Worm (Caenorhabditis elegans) whole organism, mixed stage, embryonic: Measurements from ENCODE around the gene Y14H12A.1.

Experiments
- blmp-1 ChIP-seq: fragments of 150-350 bp; optimal IDR thresholded peaks from 2 replicates; lab custom pipeline; 2014; ENCODE audit warnings: missing biosample characterization, missing genetic modification characterization
- ceh-39 ChIP-seq: fragments of 150-350 bp; optimal IDR thresholded peaks from 2 replicates; lab custom pipeline; 2014; ENCODE audit warnings: missing biosample characterization, missing genetic modification characterization
- cnd-1 ChIP-seq: fragments of 200-800 bp; sonication (Bioruptor generic); optimal IDR thresholded peaks from 2 replicates; lab custom pipeline; 2018; ENCODE audit warnings: mild to moderate bottlenecking, missing genetic modification characterization, missing compliant biosample characterization
- lsy-2 ChIP-seq: fragments of 150-350 bp; optimal IDR thresholded peaks from 2 replicates; lab custom pipeline; 2014; ENCODE audit warnings: missing biosample characterization, missing genetic modification characterization
- mab-5 ChIP-seq: fragments of 150-350 bp; optimal IDR thresholded peaks from 2 replicates; lab custom pipeline; 2014; ENCODE audit warnings: missing biosample characterization, missing genetic modification characterization
- nhr-76 ChIP-seq: sonication (generic microtip); optimal IDR thresholded peaks from 2 replicates; lab custom pipeline; 2017; ENCODE audit warnings: missing biosample characterization, missing genetic modification characterization
- snpc-4 ChIP-seq: fragments of 150-350 bp; optimal IDR thresholded peaks from 2 replicates; lab custom pipeline; 2014; ENCODE audit warnings: missing biosample characterization, missing genetic modification characterization
- sptf-1 ChIP-seq: sonication (generic microtip); optimal IDR thresholded peaks from 2 replicates; lab custom pipeline; 2017; ENCODE audit warnings: mild to moderate bottlenecking, missing genetic modification characterization, moderate library complexity, missing compliant biosample characterization
- unc-62 ChIP-seq: fragments of 150-350 bp; optimal IDR thresholded peaks from 2 replicates; lab custom pipeline; 2014; ENCODE audit warnings: missing biosample characterization, missing genetic modification reagents, missing genetic modification characterization
- ztf-11 ChIP-seq: fragments of 150-350 bp; optimal IDR thresholded peaks from 2 replicates; lab custom pipeline; 2014; ENCODE audit warnings: missing biosample characterization, missing genetic modification characterization

DNA sequence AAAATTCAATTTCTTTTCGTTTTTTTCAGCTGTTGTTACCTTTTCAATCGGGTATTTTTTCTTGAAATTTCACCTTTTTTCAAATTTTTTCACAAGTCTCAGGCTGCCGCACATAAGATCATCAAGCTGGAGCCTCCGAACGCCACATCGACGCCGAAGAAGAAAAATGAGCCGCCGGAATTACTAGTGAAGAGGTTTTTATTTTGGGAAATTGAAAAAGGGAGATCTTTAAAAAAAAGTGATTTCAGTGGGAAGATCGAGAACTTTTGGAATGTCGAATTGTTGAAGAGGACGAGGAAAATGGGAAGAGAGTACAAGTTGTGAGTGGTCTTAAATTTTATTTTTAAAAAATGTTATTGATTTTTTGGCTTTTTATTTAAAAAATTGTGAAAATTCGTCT, 42.9 kb upstream of the Y14H12A.1 start, which contains the start of gene sea-2:
- TF ChIP-seq snpc-4 (tag; lab: Kevin White, UChicago) (no peak), lsy-2 (tag; lab: Kevin White, UChicago) (no peak), ztf-11 (tag; lab: Kevin White, UChicago) (no peak), nhr-76 (tag; lab: Kevin White, UChicago) (no peak), ceh-39 (no peak), cnd-1 (tag; lab: Kevin White, UChicago) (no peak), blmp-1 (tag; lab: Kevin White, UChicago) (no peak), unc-62 (GFP tag; lab: Kevin White, UChicago) (no peak), mab-5 (no peak), sptf-1 (no peak)
